Fruit fly (Drosophila melanogaster) whole organism, pupa: ENCODE measurements around the gene tub.

ENCODE experiments used
- CG10348 ChIP-seq: fragments of 200-800 bp; sonication (Bioruptor generic); IDR thresholded peaks from 2 replicates; pipeline ENCODE4 v1.3.6; 2022; ENCODE audit warnings: missing biosample characterization, missing genetic modification characterization
- CG12605 ChIP-seq: fragments of 200-800 bp; sonication (Bioruptor generic); IDR thresholded peaks from 2 replicates; pipeline ENCODE4 v1.3.6; 2022; ENCODE audit warnings: missing biosample characterization, missing genetic modification characterization
- CG13204 ChIP-seq: fragments of 200-800 bp; sonication (Bioruptor generic); optimal IDR thresholded peaks from 2 replicates; lab custom pipeline; 2018; ENCODE audit warnings: missing biosample characterization, mild to moderate bottlenecking, missing genetic modification characterization, moderate library complexity
- CG14655 ChIP-seq: fragments of 200-800 bp; sonication (Bioruptor generic); optimal IDR thresholded peaks from 3 replicates; lab custom pipeline; 2017; ENCODE audit warnings: mild to moderate bottlenecking, missing biosample characterization, missing genetic modification reagents, missing genetic modification characterization
- CG15710 ChIP-seq: fragments of 200-800 bp; sonication (Bioruptor generic); optimal IDR thresholded peaks from 2 replicates; lab custom pipeline; 2018; ENCODE audit warnings: missing biosample characterization, mild to moderate bottlenecking, missing genetic modification characterization, moderate library complexity
- CG17806 ChIP-seq: fragments of 200-800 bp; sonication (Bioruptor generic); optimal IDR thresholded peaks from 2 replicates; lab custom pipeline; 2018; ENCODE audit warnings: missing biosample characterization, mild to moderate bottlenecking, missing genetic modification characterization, moderate library complexity
- CG32121 ChIP-seq: fragments of 200-800 bp; sonication (Bioruptor generic); IDR thresholded peaks from 2 replicates; pipeline ENCODE4 v1.3.6; 2022; ENCODE audit warnings: missing biosample characterization, missing genetic modification characterization
- CG34367 ChIP-seq: fragments of 200-800 bp; sonication (Bioruptor generic); optimal IDR thresholded peaks from 2 replicates; lab custom pipeline; 2018; ENCODE audit warnings: missing biosample characterization, mild to moderate bottlenecking, missing genetic modification characterization
- CG4496 ChIP-seq: fragments of 200-800 bp; sonication (Bioruptor generic); IDR thresholded peaks from 3 replicates; pipeline ENCODE4 v1.3.6; 2022; ENCODE audit warnings: missing biosample characterization, missing genetic modification characterization
- CG8159 ChIP-seq: fragments of 200-800 bp; sonication (Bioruptor generic); optimal IDR thresholded peaks from 3 replicates; lab custom pipeline; 2018; ENCODE audit warnings: missing biosample characterization, mild to moderate bottlenecking, missing genetic modification characterization, moderate library complexity
- CG8301 ChIP-seq: fragments of 200-800 bp; sonication (Bioruptor generic); optimal IDR thresholded peaks from 2 replicates; lab custom pipeline; 2018; ENCODE audit warnings: missing biosample characterization, mild to moderate bottlenecking, missing genetic modification characterization
- CG9948 ChIP-seq: fragments of 200-800 bp; sonication (Bioruptor generic); optimal IDR thresholded peaks from 2 replicates; lab custom pipeline; 2018; ENCODE audit warnings: missing biosample characterization, mild to moderate bottlenecking, missing genetic modification characterization, moderate library complexity
- D1 ChIP-seq: fragments of 200-800 bp; sonication (Bioruptor generic); optimal IDR thresholded peaks from 2 replicates; lab custom pipeline; 2018; ENCODE audit warnings: missing biosample characterization, mild to moderate bottlenecking, missing genetic modification characterization, moderate library complexity
- EcR ChIP-seq: fragments of 200-800 bp; sonication (Bioruptor generic); optimal IDR thresholded peaks from 3 replicates; lab custom pipeline; 2019; ENCODE audit warnings: missing biosample characterization, missing genetic modification characterization, mild to moderate bottlenecking, moderate library complexity, missing genetic modification reagents
- Ets98B ChIP-seq: fragments of 200-800 bp; sonication (Bioruptor generic); IDR thresholded peaks from 2 replicates; pipeline ENCODE4 v1.3.6; 2022; ENCODE audit warnings: missing biosample characterization, missing genetic modification characterization
- Pif1A ChIP-seq: fragments of 200-800 bp; sonication (Bioruptor generic); optimal IDR thresholded peaks from 3 replicates; lab custom pipeline; 2016; ENCODE audit warnings: missing biosample characterization, missing genetic modification characterization
- Pif1B ChIP-seq: fragments of 200-800 bp; sonication (Bioruptor generic); optimal IDR thresholded peaks from 3 replicates; lab custom pipeline; 2016; ENCODE audit warnings: missing biosample characterization, missing genetic modification characterization
- Snoo ChIP-seq: fragments of 200-800 bp; sonication (Bioruptor generic); optimal IDR thresholded peaks from 3 replicates; lab custom pipeline; 2017; ENCODE audit warnings: missing biosample characterization, mild to moderate bottlenecking, missing genetic modification characterization, inconsistent platforms
- fd96Ca ChIP-seq: fragments of 200-800 bp; sonication (Bioruptor generic); IDR thresholded peaks from 3 replicates; pipeline ENCODE4 v1.3.6; 2022; ENCODE audit warnings: missing biosample characterization, missing genetic modification characterization
- gl ChIP-seq: fragments of 200-800 bp; sonication (Bioruptor generic); optimal IDR thresholded peaks from 2 replicates; lab custom pipeline; 2018; ENCODE audit warnings: missing biosample characterization, mild to moderate bottlenecking, missing genetic modification characterization
- rn ChIP-seq: fragments of 200-800 bp; sonication (Bioruptor generic); IDR thresholded peaks from 2 replicates; pipeline ENCODE4 v1.3.6; 2022; ENCODE audit warnings: missing biosample characterization, missing genetic modification characterization

tub gene

dm6 chr3R:4381079-4381919 is 6.2 kb upstream of the tub start, which contains the start of gene Cont:
Gene Cont (plus strand): TSS chr3R:4381306.
- TF ChIP-seq Pif1B: no peak
- TF ChIP-seq fd96Ca (GFP tag; lab: Robert Waterston, UW): no peak
- no peak for TF ChIP-seq CG34367 (tag; lab: Kevin White, UChicago)
- TF ChIP-seq CG32121 (GFP tag; lab: Robert Waterston, UW): no peak
- TF ChIP-seq CG8301: no peak
- TF ChIP-seq Pif1A (GFP tag; lab: Kevin White, UChicago): no peak
- TF ChIP-seq rn (GFP tag; lab: Robert Waterston, UW): no peak
- TF ChIP-seq CG9948 (tag; lab: Kevin White, UChicago): no peak
- TF ChIP-seq CG13204 (GFP tag; lab: Kevin White, UChicago): no peak
- TF ChIP-seq CG15710: no peak
- TF ChIP-seq D1 (tag; lab: Kevin White, UChicago): no peak
- no peak for TF ChIP-seq gl (tag; lab: Kevin White, UChicago)
- TF ChIP-seq CG14655 (GFP tag; lab: Kevin White, UChicago): no peak
- no peak for TF ChIP-seq CG10348 (GFP tag; lab: Robert Waterston, UW)

dm6 chr3R:4382165-4382564 is 5.4 kb upstream of the tub start:
- no peak for TF ChIP-seq CG13204 (GFP tag; lab: Kevin White, UChicago)
- no peak for TF ChIP-seq rn (GFP tag; lab: Robert Waterston, UW)
- TF ChIP-seq CG8159: no peak
- TF ChIP-seq CG14655 (GFP tag; lab: Kevin White, UChicago): no peak
- no peak for TF ChIP-seq CG32121 (GFP tag; lab: Robert Waterston, UW)
- TF ChIP-seq CG8301: no peak
- TF ChIP-seq Pif1A (GFP tag; lab: Kevin White, UChicago): no peak
- TF ChIP-seq fd96Ca (GFP tag; lab: Robert Waterston, UW): no peak
- TF ChIP-seq D1 (tag; lab: Kevin White, UChicago): no peak
- no peak for TF ChIP-seq Ets98B

- TF ChIP-seq CG13204 (GFP tag; lab: Kevin White, UChicago) (no peak), CG4496 (GFP tag; lab: Robert Waterston, UW) (peak; percentile 12; the same call in 1 of the 3 replicates), CG12605 (GFP tag; lab: Robert Waterston, UW) (no peak)
These were observed 2.6 kb downstream of the tub start, which contains the start of gene CG14646 for dm6 chr3R:4390133-4390532. Gene CG14646 (plus strand): TSS chr3R:4390366.

dm6 chr3R:4394117-4394516 is 6.6 kb downstream of the tub start, which contains the start of gene CG34112:
Gene CG34112 (minus strand): TSS chr3R:4394259.
- TF ChIP-seq Snoo (tag; lab: Kevin White, UChicago) (no peak), D1 (tag; lab: Kevin White, UChicago) (no peak), CG15710 (no peak), EcR (GFP tag; lab: Kevin White, UChicago) (no peak), CG12605 (GFP tag; lab: Robert Waterston, UW) (0 out of 2 replicates have a peak, but pooled peaks have one; percentile 16), CG4496 (GFP tag; lab: Robert Waterston, UW) (0 out of 3 replicates have a peak, but pooled peaks have one; percentile 37), CG8301 (no peak), CG9948 (tag; lab: Kevin White, UChicago) (no peak), CG14655 (GFP tag; lab: Kevin White, UChicago) (no peak), CG17806 (tag; lab: Kevin White, UChicago) (no peak), CG34367 (tag; lab: Kevin White, UChicago) (no peak), Ets98B (0 out of 2 replicates have a peak, but pooled peaks have one; percentile 23), Pif1B (no peak), fd96Ca (GFP tag; lab: Robert Waterston, UW) (no peak), CG8159 (no peak), CG10348 (GFP tag; lab: Robert Waterston, UW) (no peak), CG13204 (GFP tag; lab: Kevin White, UChicago) (no peak), CG32121 (GFP tag; lab: Robert Waterston, UW) (no peak), Pif1A (GFP tag; lab: Kevin White, UChicago) (no peak), gl (tag; lab: Kevin White, UChicago) (no peak), rn (GFP tag; lab: Robert Waterston, UW) (no peak)

- peak; percentile 88 for TF ChIP-seq Snoo (tag; lab: Kevin White, UChicago)
- TF ChIP-seq CG13204 (GFP tag; lab: Kevin White, UChicago): no peak
- peak; percentile 89 for TF ChIP-seq rn (GFP tag; lab: Robert Waterston, UW)
- TF ChIP-seq CG8159: peak; percentile 87
- TF ChIP-seq EcR (GFP tag; lab: Kevin White, UChicago): peak; percentile 6
- TF ChIP-seq Ets98B: peak; percentile 97
- peak; percentile 97 for TF ChIP-seq Pif1B
- TF ChIP-seq CG8301: peak; percentile 97
- TF ChIP-seq CG17806 (tag; lab: Kevin White, UChicago): peak; percentile 88
- peak; percentile 84 for TF ChIP-seq CG15710
- TF ChIP-seq fd96Ca (GFP tag; lab: Robert Waterston, UW): peak; percentile 97; the same call in 2 of the 3 replicates
- TF ChIP-seq gl (tag; lab: Kevin White, UChicago): peak; percentile 82
- TF ChIP-seq CG14655 (GFP tag; lab: Kevin White, UChicago): peak; percentile 94
- TF ChIP-seq Pif1A (GFP tag; lab: Kevin White, UChicago): peak; percentile 94
- TF ChIP-seq CG32121 (GFP tag; lab: Robert Waterston, UW): peak; percentile 95
- TF ChIP-seq CG9948 (tag; lab: Kevin White, UChicago): peak; percentile 91
- TF ChIP-seq D1 (tag; lab: Kevin White, UChicago): peak; percentile 70
- TF ChIP-seq CG4496 (GFP tag; lab: Robert Waterston, UW): peak; percentile 97
- peak; percentile 85 for TF ChIP-seq CG34367 (tag; lab: Kevin White, UChicago)
- TF ChIP-seq CG12605 (GFP tag; lab: Robert Waterston, UW): peak; percentile 94
- TF ChIP-seq CG10348 (GFP tag; lab: Robert Waterston, UW): peak; percentile 84
These were observed 7.4 kb downstream of the tub start for dm6 chr3R:4394654-4395581.
